Worm (Caenorhabditis elegans) whole organism, L3 larva: ENCODE measurements around the gene mig-10.

ENCODE experiments used
- ama-1 ChIP-seq: fragments of 150-350 bp; optimal IDR thresholded peaks from 2 replicates; lab custom pipeline; 2018
- elt-2 ChIP-seq: sonication (generic microtip); optimal IDR thresholded peaks from 2 replicates; lab custom pipeline; 2016; ENCODE audit warnings: missing genetic modification reagents, mild to moderate bottlenecking, missing genetic modification characterization, missing compliant biosample characterization
- mml-1 ChIP-seq: fragments of 150-350 bp; sonication (generic microtip); optimal IDR thresholded peaks from 3 replicates; lab custom pipeline; 2014; ENCODE audit warnings: missing biosample characterization, missing genetic modification characterization
- nfya-1 ChIP-seq: sonication (generic microtip); optimal IDR thresholded peaks from 2 replicates; lab custom pipeline; 2017; ENCODE audit warnings: missing genetic modification characterization, mild to moderate bottlenecking, missing compliant biosample characterization, antibody characterized with exemption, moderate library complexity; ENCODE audit not compliant: insufficient read depth
- nhr-25 ChIP-seq: sonication (generic microtip); optimal IDR thresholded peaks from 2 replicates; lab custom pipeline; 2017; ENCODE audit warnings: missing biosample characterization, missing genetic modification characterization
- nhr-76 ChIP-seq: fragments of 150-350 bp; sonication (generic microtip); optimal IDR thresholded peaks from 5 replicates; lab custom pipeline; 2014; ENCODE audit warnings: missing biosample characterization, missing genetic modification characterization
- pqm-1 ChIP-seq: fragments of 150-350 bp; optimal IDR thresholded peaks from 2 replicates; lab custom pipeline; 2017; ENCODE audit warnings: missing biosample characterization, missing genetic modification characterization, inconsistent platforms

DNA sequence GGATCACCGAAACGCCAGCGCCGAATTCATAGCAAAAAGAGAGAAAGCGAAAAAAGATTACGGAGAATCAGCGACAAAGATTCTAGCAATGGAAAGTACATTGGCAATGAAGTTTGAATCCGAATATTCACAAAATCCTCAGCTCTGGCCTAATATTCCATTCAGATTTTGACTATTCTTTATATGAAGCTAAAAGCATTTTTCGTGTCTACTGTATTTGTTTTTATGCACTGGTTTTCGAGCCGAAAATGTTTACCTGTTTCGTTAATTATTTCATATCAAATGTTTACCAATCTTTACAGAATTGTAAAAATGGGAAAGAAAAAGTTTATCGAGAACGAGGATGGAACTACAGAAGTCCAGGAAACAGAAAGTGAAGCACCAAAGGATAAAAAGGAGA lies 29.3 kb downstream of the mig-10 start, which contains the start of gene F10E9.4:
- TF ChIP-seq mml-1 (tag; lab: Kevin White, UChicago) (no peak), ama-1 (lab: Kevin White, UChicago) (no peak), pqm-1 (tag; lab: Kevin White, UChicago) (no peak), nhr-76 (tag; lab: Kevin White, UChicago) (no peak), nfya-1 (tag; lab: Kevin White, UChicago) (no peak), nhr-25 (tag; lab: Kevin White, UChicago) (no peak), elt-2 (tag; lab: Kevin White, UChicago) (no peak)
